Worm (Caenorhabditis elegans): Measurements from ENCODE around the gene dars-1.

ce11 chrIII:9474501-9474900 is 16.5 kb downstream of the dars-1 start:
- TF ChIP-seq tab-1 (GFP tag; IDR thresholded peaks at IDR 0.05), result no peak
- no peak for TF ChIP-seq ztf-29 (GFP tag; IDR thresholded peaks at IDR 0.05)
- TF ChIP-seq ztf-23 (GFP tag; IDR thresholded peaks at IDR 0.05), result no peak

Data from whole organism, midembryonic.